Fruit fly (Drosophila melanogaster) whole organism, pupa: ENCODE data around the gene AP-2alpha.

Experiments used
- CG14655 ChIP-seq: fragments of 200-800 bp; sonication (Bioruptor generic); optimal IDR thresholded peaks from 3 replicates; lab custom pipeline; 2017; ENCODE audit warnings: mild to moderate bottlenecking, missing biosample characterization, missing genetic modification reagents, missing genetic modification characterization
- CG4496 ChIP-seq: fragments of 200-800 bp; sonication (Bioruptor generic); IDR thresholded peaks from 3 replicates; pipeline ENCODE4 v1.3.6; 2022; ENCODE audit warnings: missing biosample characterization, missing genetic modification characterization
- EcR ChIP-seq: fragments of 200-800 bp; sonication (Bioruptor generic); optimal IDR thresholded peaks from 3 replicates; lab custom pipeline; 2019; ENCODE audit warnings: missing biosample characterization, missing genetic modification characterization, mild to moderate bottlenecking, moderate library complexity, missing genetic modification reagents
- Ets98B ChIP-seq: fragments of 200-800 bp; sonication (Bioruptor generic); IDR thresholded peaks from 2 replicates; pipeline ENCODE4 v1.3.6; 2022; ENCODE audit warnings: missing biosample characterization, missing genetic modification characterization
- gl ChIP-seq: fragments of 200-800 bp; sonication (Bioruptor generic); optimal IDR thresholded peaks from 2 replicates; lab custom pipeline; 2018; ENCODE audit warnings: missing biosample characterization, mild to moderate bottlenecking, missing genetic modification characterization
- rn ChIP-seq: fragments of 200-800 bp; sonication (Bioruptor generic); IDR thresholded peaks from 2 replicates; pipeline ENCODE4 v1.3.6; 2022; ENCODE audit warnings: missing biosample characterization, missing genetic modification characterization

- TF ChIP-seq Ets98B (GFP tag; lab: Robert Waterston, UW) (no peak), CG4496 (GFP tag; lab: Robert Waterston, UW) (peak; percentile 29; the same call in 1 of the 3 replicates), gl (tag; lab: Kevin White, UChicago) (no peak), rn (GFP tag; lab: Robert Waterston, UW) (no peak), CG14655 (GFP tag; lab: Kevin White, UChicago) (peak; percentile 72), EcR (GFP tag; lab: Kevin White, UChicago) (no peak)
Observed at dm6 chr2L:423160-423559, 8.6 kb upstream of the AP-2alpha start.
